Worm (Caenorhabditis elegans) whole organism, L4 larva: ENCODE data around the gene M79.2.

ENCODE experiments used
- F26F4.8 ChIP-seq: fragments of 200-800 bp; sonication (Bioruptor generic); conservative IDR thresholded peaks from 2 replicates; pipeline ENCODE4 v1.3.6; 2022; ENCODE audit warnings: missing genetic modification characterization, missing compliant biosample characterization
- F44E2.7 ChIP-seq: fragments of 200-800 bp; sonication (Bioruptor generic); IDR thresholded peaks from 2 replicates; pipeline ENCODE4 v2.1.2; 2022; ENCODE audit warnings: missing genetic modification characterization, missing compliant biosample characterization
- R02D3.7 ChIP-seq: fragments of 150-350 bp; sonication (generic microtip); optimal IDR thresholded peaks from 3 replicates; lab custom pipeline; 2014; ENCODE audit warnings: missing biosample characterization, missing genetic modification characterization
- T26A8.4 ChIP-seq: fragments of 200-800 bp; sonication (Bioruptor generic); IDR thresholded peaks from 2 replicates; pipeline ENCODE4 v1.3.6; 2022; ENCODE audit warnings: missing genetic modification characterization, missing compliant biosample characterization
- Y105C5A.15 ChIP-seq: fragments of 200-800 bp; sonication (Bioruptor generic); IDR thresholded peaks from 2 replicates; pipeline ENCODE4 v1.3.6; 2022; ENCODE audit warnings: missing genetic modification characterization, missing compliant biosample characterization
- Y48G9A.11 ChIP-seq: fragments of 200-800 bp; sonication (Bioruptor generic); IDR thresholded peaks from 2 replicates; pipeline ENCODE4 v1.3.6; 2022; ENCODE audit warnings: missing genetic modification reagents, missing genetic modification characterization, missing compliant biosample characterization
- aha-1 ChIP-seq: fragments of 150-350 bp; peaks from one replicate; lab custom pipeline; 2014; ENCODE audit warnings: missing biosample characterization, missing genetic modification characterization
- aly-2 ChIP-seq: sonication (generic microtip); optimal IDR thresholded peaks from 2 replicates; lab custom pipeline; 2018; ENCODE audit warnings: missing biosample characterization, missing genetic modification characterization
- arid-1 ChIP-seq: fragments of 200-800 bp; sonication (Bioruptor generic); conservative IDR thresholded peaks from 2 replicates; pipeline ENCODE4 v1.3.6; 2022; ENCODE audit warnings: missing genetic modification reagents, missing genetic modification characterization, missing compliant biosample characterization
- attf-4 ChIP-seq: sonication (generic microtip); optimal IDR thresholded peaks from 3 replicates; lab custom pipeline; 2017; ENCODE audit warnings: missing biosample characterization, missing genetic modification characterization
- ceh-32 ChIP-seq: sonication (generic microtip); optimal IDR thresholded peaks from 2 replicates; lab custom pipeline; 2016; ENCODE audit warnings: mild to moderate bottlenecking, missing genetic modification characterization, missing compliant biosample characterization; ENCODE audit not compliant: poor library complexity
- cey-2 ChIP-seq: sonication (generic microtip); optimal IDR thresholded peaks from 3 replicates; lab custom pipeline; 2017; ENCODE audit warnings: missing genetic modification characterization, mild to moderate bottlenecking, missing compliant biosample characterization, antibody characterized with exemption, borderline replicate concordance; ENCODE audit not compliant: insufficient read depth
- daf-19 ChIP-seq: fragments of 200-800 bp; sonication (Bioruptor generic); conservative IDR thresholded peaks from 2 replicates; pipeline ENCODE4 v1.3.6; 2022; ENCODE audit warnings: missing genetic modification characterization, missing compliant biosample characterization
- dmd-6 ChIP-seq: fragments of 200-800 bp; sonication (Bioruptor generic); IDR thresholded peaks from 2 replicates; pipeline ENCODE4 v1.3.6; 2022; ENCODE audit warnings: missing genetic modification reagents, missing genetic modification characterization, missing compliant biosample characterization
- dve-1 ChIP-seq: sonication (generic microtip); optimal IDR thresholded peaks from 2 replicates; lab custom pipeline; 2017; ENCODE audit warnings: antibody characterized with exemption, mild to moderate bottlenecking, missing genetic modification characterization, missing compliant biosample characterization; ENCODE audit not compliant: insufficient read depth
- gei-8 ChIP-seq: fragments of 200-800 bp; sonication (Bioruptor generic); optimal IDR thresholded peaks from 2 replicates; lab custom pipeline; 2018; ENCODE audit warnings: mild to moderate bottlenecking, missing genetic modification characterization, missing compliant biosample characterization
- hlh-11 ChIP-seq: fragments of 200-800 bp; sonication (Bioruptor generic); optimal IDR thresholded peaks from 2 replicates; lab custom pipeline; 2018; ENCODE audit warnings: mild to moderate bottlenecking, missing genetic modification characterization, missing compliant biosample characterization
- hlh-30 ChIP-seq: sonication (generic microtip); optimal IDR thresholded peaks from 2 replicates; lab custom pipeline; 2017; ENCODE audit warnings: antibody characterized with exemption, mild to moderate bottlenecking, missing genetic modification characterization, missing compliant biosample characterization; ENCODE audit not compliant: insufficient read depth
- hmg-1.1 ChIP-seq: fragments of 200-800 bp; sonication (Bioruptor generic); IDR thresholded peaks from 2 replicates; pipeline ENCODE4 v1.3.6; 2022; ENCODE audit warnings: missing genetic modification reagents, missing genetic modification characterization, missing compliant biosample characterization
- jun-1 ChIP-seq: fragments of 150-350 bp; optimal IDR thresholded peaks from 2 replicates; lab custom pipeline; 2014; ENCODE audit warnings: missing biosample characterization, missing genetic modification reagents, missing genetic modification characterization
- lin-13 ChIP-seq: fragments of 150-350 bp; optimal IDR thresholded peaks from 2 replicates; lab custom pipeline; 2014; ENCODE audit warnings: missing biosample characterization, missing genetic modification reagents, missing genetic modification characterization
- lin-39 ChIP-seq: fragments of 150-350 bp; optimal IDR thresholded peaks from 2 replicates; lab custom pipeline; 2014; ENCODE audit warnings: missing biosample characterization, missing genetic modification reagents, missing genetic modification characterization
- lsy-2 ChIP-seq, 2 experiments: fragments of 150-350 bp in 1 of 2; sonication (generic microtip) in 1 of 2; optimal IDR thresholded peaks; 2 replicates each; lab custom pipeline; 2014 to 2017; ENCODE audit warnings: missing biosample characterization in 2 of 2, missing genetic modification characterization in 2 of 2
- madf-5 ChIP-seq, 2 experiments: fragments of 200-800 bp; sonication (Bioruptor generic); IDR thresholded peaks; 2 replicates each; pipeline ENCODE4 v1.3.6; 2022; ENCODE audit warnings: missing compliant biosample characterization in 2 of 2, missing genetic modification characterization in 2 of 2
- madf-9 ChIP-seq: fragments of 200-800 bp; sonication (Bioruptor generic); conservative IDR thresholded peaks from 2 replicates; pipeline ENCODE4 v1.3.6; 2022; ENCODE audit warnings: missing genetic modification reagents, missing genetic modification characterization, missing compliant biosample characterization
- mep-1 ChIP-seq: fragments of 150-350 bp; sonication (generic microtip); optimal IDR thresholded peaks from 3 replicates; lab custom pipeline; 2014; ENCODE audit warnings: missing biosample characterization, missing genetic modification characterization
- nhr-102 ChIP-seq: sonication (generic microtip); optimal IDR thresholded peaks from 2 replicates; lab custom pipeline; 2016; ENCODE audit warnings: mild to moderate bottlenecking, missing genetic modification characterization, moderate library complexity, missing compliant biosample characterization
- nhr-111 ChIP-seq: fragments of 200-800 bp; sonication (Bioruptor generic); optimal IDR thresholded peaks from 2 replicates; lab custom pipeline; 2018; ENCODE audit warnings: mild to moderate bottlenecking, missing genetic modification characterization, missing compliant biosample characterization
- nhr-6 ChIP-seq: fragments of 150-350 bp; optimal IDR thresholded peaks from 2 replicates; lab custom pipeline; 2014; ENCODE audit warnings: missing biosample characterization, missing genetic modification characterization
- nhr-77 ChIP-seq: fragments of 150-350 bp; optimal IDR thresholded peaks from 2 replicates; lab custom pipeline; 2014; ENCODE audit warnings: missing biosample characterization, missing genetic modification characterization
- php-3 ChIP-seq: fragments of 200-800 bp; sonication (Bioruptor generic); IDR thresholded peaks from 2 replicates; pipeline ENCODE4 v1.3.6; 2022; ENCODE audit warnings: missing genetic modification reagents, missing genetic modification characterization, missing compliant biosample characterization
- saeg-2 ChIP-seq: fragments of 200-800 bp; sonication (Bioruptor generic); IDR thresholded peaks from 2 replicates; pipeline ENCODE4 v1.3.6; 2022; ENCODE audit warnings: missing genetic modification reagents, missing genetic modification characterization, missing compliant biosample characterization
- spr-1 ChIP-seq: sonication (generic microtip); optimal IDR thresholded peaks from 2 replicates; lab custom pipeline; 2016; ENCODE audit warnings: mild to moderate bottlenecking, missing genetic modification characterization, missing compliant biosample characterization
- tag-97 ChIP-seq: fragments of 200-800 bp; sonication (Bioruptor generic); IDR thresholded peaks from 2 replicates; pipeline ENCODE4 v1.3.6; 2022; ENCODE audit warnings: missing genetic modification characterization, missing compliant biosample characterization
- tra-1 ChIP-seq: fragments of 200-800 bp; sonication (Bioruptor generic); IDR thresholded peaks from 2 replicates; pipeline ENCODE4 v1.3.6; 2022; ENCODE audit warnings: missing genetic modification reagents, missing genetic modification characterization, missing compliant biosample characterization
- unc-130 ChIP-seq: sonication (generic microtip); optimal IDR thresholded peaks from 2 replicates; lab custom pipeline; 2016; ENCODE audit warnings: missing genetic modification reagents, missing genetic modification characterization, missing compliant biosample characterization
- unc-62 ChIP-seq, 3 experiments: fragments of 150-350 bp in 1 of 3; sonication (generic microtip); optimal IDR thresholded peaks in 2 of 3; peaks in 1 of 3; 1 replicate in 1 of 3; 2 replicates in 2 of 3; lab custom pipeline; 2014 to 2017; ENCODE audit warnings: missing biosample characterization in 3 of 3, missing genetic modification characterization in 3 of 3, missing genetic modification reagents in 3 of 3, missing genotype in 1 of 3
- vab-7 ChIP-seq: fragments of 200-800 bp; sonication (Bioruptor generic); IDR thresholded peaks from 2 replicates; pipeline ENCODE4 v1.3.6; 2022; ENCODE audit warnings: missing genetic modification reagents, missing genetic modification characterization, missing compliant biosample characterization
- zfp-2 ChIP-seq: sonication (generic microtip); optimal IDR thresholded peaks from 2 replicates; lab custom pipeline; 2016; ENCODE audit warnings: mild to moderate bottlenecking, missing genetic modification characterization, missing compliant biosample characterization
- zip-2 ChIP-seq: fragments of 150-350 bp; optimal IDR thresholded peaks from 2 replicates; lab custom pipeline; 2014; ENCODE audit warnings: missing biosample characterization, missing genetic modification characterization

Gene M79.2

ce11 chrX:10675952-10676351, 47.3 kb upstream of the M79.2 start:
- TF ChIP-seq unc-62 (GFP tag; optimal IDR thresholded peaks at IDR 0.05 in 1 of 2; lab: Kevin White, UChicago) (peak in 1 of 2 experiments; percentile 77), unc-62 (tag; optimal IDR thresholded peaks at IDR 0.05; lab: Kevin White, UChicago) (no peak), php-3 (GFP tag; lab: Robert Waterston, UW) (no peak), lin-39 (tag; lab: Kevin White, UChicago) (no peak)

- no peak for TF ChIP-seq ceh-32 (tag; lab: Kevin White, UChicago)
- TF ChIP-seq lsy-2 (tag; optimal IDR thresholded peaks at IDR 0.05; lab: Kevin White, UChicago): peak in 1 of 2 experiments; percentile 28
- peak; percentile 35 for TF ChIP-seq mep-1 (tag; lab: Kevin White, UChicago)
- no peak for TF ChIP-seq attf-4 (tag; lab: Kevin White, UChicago)
These were observed 46.8 kb upstream of the M79.2 start for ce11 chrX:10675376-10675775.

DNA sequence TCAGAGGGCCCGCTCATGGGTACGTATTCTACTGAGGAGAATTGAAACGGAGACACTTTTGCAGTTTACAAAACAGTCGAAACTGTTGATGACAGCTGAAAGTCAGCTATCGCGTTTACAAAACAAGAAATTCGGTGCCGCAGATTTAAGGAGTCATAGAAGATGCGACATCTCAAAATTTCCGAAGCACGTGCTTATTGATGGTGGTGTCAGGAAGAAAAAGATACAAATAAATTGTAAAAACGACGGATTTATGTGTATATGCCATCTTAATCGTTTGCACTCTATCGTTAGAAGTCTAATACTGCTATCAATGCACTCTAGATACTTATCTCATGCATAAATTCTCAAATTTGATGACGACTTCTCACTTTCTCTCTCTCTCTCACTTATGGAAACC, 45.6 kb upstream of the M79.2 start, which contains the start of gene F13E6.2:
F13E6.2 (minus strand) TSS at position 101 of the 400 bp plus-strand sequence.
- no peak for TF ChIP-seq hlh-11 (tag; lab: Kevin White, UChicago)
- TF ChIP-seq cey-2 (tag; lab: Kevin White, UChicago): no peak
- no peak for TF ChIP-seq saeg-2 (GFP tag; lab: Robert Waterston, UW)
- no peak for TF ChIP-seq arid-1 (GFP tag; lab: Robert Waterston, UW)
- TF ChIP-seq gei-8 (GFP tag; lab: Kevin White, UChicago): no peak
- TF ChIP-seq php-3 (GFP tag; lab: Robert Waterston, UW): no peak
- no peak for TF ChIP-seq jun-1
- no peak for TF ChIP-seq dve-1 (tag; lab: Kevin White, UChicago)
- no peak for TF ChIP-seq aly-2 (tag; lab: Kevin White, UChicago)
- TF ChIP-seq lsy-2 (tag; optimal IDR thresholded peaks at IDR 0.05; lab: Kevin White, UChicago): no peak
- TF ChIP-seq nhr-6 (tag; lab: Kevin White, UChicago): no peak
- TF ChIP-seq lin-39 (tag; lab: Kevin White, UChicago): no peak
- no peak for TF ChIP-seq unc-130 (GFP tag; lab: Kevin White, UChicago)
- TF ChIP-seq Y105C5A.15 (GFP tag; lab: Robert Waterston, UW): no peak
- no peak for TF ChIP-seq zfp-2 (tag; lab: Kevin White, UChicago)
- TF ChIP-seq nhr-111 (GFP tag; lab: Kevin White, UChicago): no peak
- TF ChIP-seq F26F4.8 (GFP tag; lab: Robert Waterston, UW): no peak

DNA sequence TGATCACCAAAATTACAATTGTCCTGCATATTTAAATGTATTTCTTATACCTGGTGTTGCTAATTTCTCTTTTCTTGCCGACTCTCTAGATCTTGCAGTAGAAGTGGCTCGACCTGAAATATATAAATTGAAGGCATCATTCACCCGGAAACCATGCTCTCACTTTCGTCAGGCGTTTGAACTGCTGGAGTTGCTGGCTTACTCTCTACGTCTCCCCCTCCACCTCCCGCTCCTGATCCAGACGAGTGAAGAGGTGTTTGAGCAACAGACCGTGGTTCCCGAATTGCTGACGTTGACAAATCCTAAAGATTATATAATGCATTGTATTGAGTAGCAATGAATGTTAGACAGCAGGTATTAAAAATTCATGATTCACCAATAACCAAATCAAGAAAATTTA, 41.6 kb upstream of the M79.2 start:
- TF ChIP-seq daf-19 (GFP tag; lab: Robert Waterston, UW) (no peak), tag-97 (GFP tag; lab: Robert Waterston, UW) (0 out of 2 replicates have a peak, but pooled peaks have one; percentile 56), madf-5 (GFP tag; IDR thresholded peaks at IDR 0.05; lab: Robert Waterston, UW) (no peak), jun-1 (no peak), aha-1 (tag; lab: Kevin White, UChicago) (peak; percentile 95)

- TF ChIP-seq Y48G9A.11 (GFP tag; lab: Robert Waterston, UW): peak; percentile 56
- 0 out of 2 replicates have a peak, but pooled peaks have one; percentile 71 for TF ChIP-seq F44E2.7 (GFP tag; lab: Robert Waterston, UW)
- TF ChIP-seq nhr-102 (tag; lab: Kevin White, UChicago): peak; percentile 49
- no peak for TF ChIP-seq R02D3.7 (tag; lab: Kevin White, UChicago)
- peak; percentile 38 for TF ChIP-seq lin-13
- 0 out of 2 replicates have a peak, but pooled peaks have one; percentile 43 for TF ChIP-seq tra-1 (GFP tag; lab: Robert Waterston, UW)
- no peak for TF ChIP-seq spr-1 (tag; lab: Kevin White, UChicago)
- peak; percentile 48; the same call in 1 of the 2 replicates for TF ChIP-seq madf-9 (GFP tag; lab: Robert Waterston, UW)
- TF ChIP-seq madf-5 (GFP tag; IDR thresholded peaks at IDR 0.05; lab: Robert Waterston, UW): peak; percentile 41 to 71; a peak in 2 of 4 replicates
- peak; percentile 27 for TF ChIP-seq T26A8.4 (GFP tag; lab: Robert Waterston, UW)
- TF ChIP-seq hlh-30: peak; percentile 36
- TF ChIP-seq nhr-77 (tag; lab: Kevin White, UChicago): peak; percentile 39
- TF ChIP-seq zip-2: peak; percentile 58
- TF ChIP-seq vab-7 (GFP tag; lab: Robert Waterston, UW): peak; percentile 78
- peak; percentile 51 for TF ChIP-seq dmd-6 (GFP tag; lab: Robert Waterston, UW)
- peak; percentile 22; the same call in 1 of the 2 replicates for TF ChIP-seq hmg-1.1 (GFP tag; lab: Robert Waterston, UW)
These were observed 39.1 kb upstream of the M79.2 start for ce11 chrX:10667424-10668291.
